Worm (Caenorhabditis elegans): ENCODE data around the gene F18A12.2.

DNA sequence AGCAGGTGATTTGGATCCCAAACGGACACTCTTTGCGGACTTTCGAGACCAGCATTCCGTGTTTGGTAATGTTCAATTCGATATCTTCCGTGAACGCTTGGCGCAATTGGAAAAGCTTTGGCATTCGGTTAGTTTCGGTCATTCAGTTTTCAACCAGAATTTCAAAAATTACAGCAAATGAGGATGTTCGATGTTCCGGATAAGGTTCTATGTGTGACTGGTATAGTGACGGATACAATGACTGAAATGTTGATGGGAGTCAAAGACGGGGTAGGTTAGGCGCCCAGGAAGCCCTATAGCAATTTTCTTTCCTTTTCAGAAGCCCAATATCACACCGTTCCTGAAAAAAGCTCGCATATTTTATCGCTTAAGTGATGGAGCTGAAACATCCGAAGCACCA lies 31.5 kb upstream of the F18A12.2 start:
- no peak for TF ChIP-seq ama-1 (optimal IDR thresholded peaks at IDR 0.05)
- no peak for TF ChIP-seq B0310.2 (tag; optimal IDR thresholded peaks at IDR 0.05)
- TF ChIP-seq flt-1 (GFP tag; IDR thresholded peaks at IDR 0.05): no peak

All from whole organism, early embryonic.